Fruit fly (Drosophila melanogaster) whole organism: ENCODE data around the gene indra.

Source experiments
- CG8478 ChIP-seq: fragments of >200 bp; optimal IDR thresholded peaks from 2 replicates; lab custom pipeline; 2018; ENCODE audit warnings: inconsistent platforms
- EcR ChIP-seq, 2 experiments: fragments of >200 bp; optimal IDR thresholded peaks; 2 replicates each; lab custom pipeline; 2017; ENCODE audit warnings: missing biosample characterization in 2 of 2, missing genetic modification characterization in 2 of 2, missing genetic modification reagents in 2 of 2
- usp ChIP-seq: fragments of >200 bp; optimal IDR thresholded peaks from 2 replicates; lab custom pipeline; 2017; ENCODE audit warnings: missing biosample characterization, missing genetic modification characterization, mixed read lengths

DNA sequence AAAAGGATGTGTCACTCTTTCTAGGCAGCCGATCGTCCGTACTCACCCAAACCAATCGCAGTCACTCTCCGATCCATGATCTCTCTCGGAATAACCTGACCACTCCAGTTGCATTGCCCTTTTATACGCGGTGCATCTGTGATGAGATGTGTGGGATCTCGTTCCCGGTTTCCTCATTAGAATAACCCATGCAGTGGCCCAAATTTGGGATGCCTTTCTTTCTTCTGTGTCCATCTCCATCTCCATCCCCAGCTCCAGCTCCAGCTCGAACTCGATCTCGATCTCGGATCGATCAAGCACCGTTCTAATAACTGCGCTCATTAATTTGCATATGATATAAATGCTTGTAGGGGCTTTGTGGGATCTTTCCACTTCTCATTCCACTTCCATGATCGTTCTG, 19.5 kb downstream of the indra start, which contains the start of gene CG9184:
- TF ChIP-seq EcR (GFP tag; optimal IDR thresholded peaks at IDR 0.05; lab: Kevin White, UChicago) (no peak), usp (GFP tag; lab: Kevin White, UChicago) (no peak), CG8478 (no peak)
